Worm (Caenorhabditis elegans) whole organism, midembryonic: ENCODE measurements around the gene mms-19.

Source experiments
- klf-2 ChIP-seq: fragments of 200-800 bp; sonication (Bioruptor generic); conservative IDR thresholded peaks from 2 replicates; pipeline ENCODE4 v1.3.6; 2022; ENCODE audit warnings: missing genetic modification reagents, missing genetic modification characterization, missing compliant biosample characterization
- tab-1 ChIP-seq: fragments of 200-800 bp; sonication (Bioruptor generic); IDR thresholded peaks from 2 replicates; pipeline ENCODE4 v1.3.6; 2022; ENCODE audit warnings: missing genetic modification characterization, missing compliant biosample characterization
- ztf-23 ChIP-seq: fragments of 200-800 bp; sonication (Bioruptor generic); IDR thresholded peaks from 2 replicates; pipeline ENCODE4 v1.3.6; 2022; ENCODE audit warnings: missing genetic modification reagents, missing genetic modification characterization, missing compliant biosample characterization
- ztf-29 ChIP-seq: fragments of 200-800 bp; sonication (Bioruptor generic); IDR thresholded peaks from 2 replicates; pipeline ENCODE4 v1.3.6; 2022; ENCODE audit warnings: missing genetic modification reagents, missing genetic modification characterization, missing compliant biosample characterization

- no peak for TF ChIP-seq ztf-29
- TF ChIP-seq klf-2 (GFP tag; lab: Robert Waterston, UW) = no peak
- no peak for TF ChIP-seq ztf-23 (GFP tag; lab: Robert Waterston, UW)
- no peak for TF ChIP-seq tab-1 (GFP tag; lab: Robert Waterston, UW)
Measured at ce11 chrV:5477719-5478118, 36.4 kb upstream of the mms-19 start.
